Worm (Caenorhabditis elegans) whole organism, young adult: Measurements from ENCODE around the gene F52E1.5.

ENCODE experiments used
- B0336.3 ChIP-seq: fragments of 200-800 bp; sonication (Bioruptor generic); IDR thresholded peaks from 2 replicates; pipeline ENCODE4 v1.3.6; 2022; ENCODE audit warnings: missing genetic modification characterization, missing compliant biosample characterization
- D2030.7 ChIP-seq: fragments of 200-800 bp; sonication (Bioruptor generic); IDR thresholded peaks from 2 replicates; pipeline ENCODE4 v1.3.6; 2022; ENCODE audit warnings: missing genetic modification reagents, missing genetic modification characterization, missing compliant biosample characterization
- F23B12.7 ChIP-seq: sonication (generic microtip); optimal IDR thresholded peaks from 2 replicates; lab custom pipeline; 2017; ENCODE audit warnings: missing genetic modification characterization, mild to moderate bottlenecking, missing compliant biosample characterization, antibody characterized with exemption, moderate library complexity; ENCODE audit not compliant: insufficient read depth
- F49E8.2 ChIP-seq: sonication (generic microtip); optimal IDR thresholded peaks from 3 replicates; lab custom pipeline; 2017; ENCODE audit warnings: missing genetic modification characterization, mild to moderate bottlenecking, missing compliant biosample characterization, antibody characterized with exemption, moderate library complexity; ENCODE audit not compliant: insufficient read depth
- Y53F4B.3 ChIP-seq: fragments of 200-800 bp; sonication (Bioruptor generic); IDR thresholded peaks from 2 replicates; pipeline ENCODE4 v1.3.6; 2022; ENCODE audit warnings: missing genetic modification reagents, missing genetic modification characterization, missing compliant biosample characterization
- Y67H2A.10 ChIP-seq: fragments of 200-800 bp; sonication (Bioruptor generic); conservative IDR thresholded peaks from 2 replicates; pipeline ENCODE4 v1.3.6; 2022; ENCODE audit warnings: missing genetic modification reagents, missing genetic modification characterization, missing compliant biosample characterization
- Y95B8A.8 ChIP-seq: fragments of 200-800 bp; sonication (Bioruptor generic); IDR thresholded peaks from 2 replicates; pipeline ENCODE4 v1.3.6; 2022; ENCODE audit warnings: missing genetic modification reagents, missing genetic modification characterization, missing compliant biosample characterization
- ama-1 ChIP-seq, 3 experiments: fragments of 150-350 bp in 1 of 3; sonication (generic microtip) in 2 of 3; optimal IDR thresholded peaks; 2 replicates each; lab custom pipeline; 2014 to 2018; ENCODE audit warnings: missing biosample characterization in 2 of 3, missing genetic modification characterization in 2 of 3, missing genetic modification reagents in 2 of 3
- aptf-3 ChIP-seq: fragments of 200-800 bp; sonication (Bioruptor generic); IDR thresholded peaks from 2 replicates; pipeline ENCODE4 v1.3.6; 2022; ENCODE audit warnings: missing genetic modification characterization, missing compliant biosample characterization
- attf-6 ChIP-seq: fragments of 200-800 bp; sonication (Bioruptor generic); IDR thresholded peaks from 2 replicates; pipeline ENCODE4 v1.3.6; 2022; ENCODE audit warnings: missing genetic modification reagents, missing genetic modification characterization, missing compliant biosample characterization
- cebp-1 ChIP-seq, 2 experiments: fragments of 200-800 bp in 1 of 2; sonication (Bioruptor generic) in 1 of 2; sonication (generic microtip) in 1 of 2; IDR thresholded peaks in 1 of 2; optimal IDR thresholded peaks in 1 of 2; 2 replicates each; pipeline versions ENCODE4 v1.3.6 to Lab custom; 2017 to 2022; ENCODE audit warnings: missing compliant biosample characterization in 2 of 2, missing genetic modification characterization in 2 of 2, mild to moderate bottlenecking in 1 of 2, missing genetic modification reagents in 1 of 2, moderate library complexity in 1 of 2
- ceh-100 ChIP-seq: fragments of 200-800 bp; sonication (Bioruptor generic); IDR thresholded peaks from 2 replicates; pipeline ENCODE4 v1.3.6; 2022; ENCODE audit warnings: missing genetic modification reagents, missing genetic modification characterization, missing compliant biosample characterization
- ceh-27 ChIP-seq: fragments of 200-800 bp; sonication (Bioruptor generic); optimal IDR thresholded peaks from 2 replicates; lab custom pipeline; 2018; ENCODE audit warnings: mild to moderate bottlenecking, missing genetic modification characterization, moderate library complexity, missing compliant biosample characterization
- efl-1 ChIP-seq: fragments of 150-350 bp; optimal IDR thresholded peaks from 2 replicates; lab custom pipeline; 2014; ENCODE audit warnings: missing biosample characterization, missing genetic modification reagents, missing genetic modification characterization
- fkh-3 ChIP-seq: sonication (generic microtip); optimal IDR thresholded peaks from 2 replicates; lab custom pipeline; 2016; ENCODE audit warnings: mild to moderate bottlenecking, missing genetic modification characterization, missing compliant biosample characterization
- gei-17 ChIP-seq: fragments of 200-800 bp; sonication (Bioruptor generic); optimal IDR thresholded peaks from 2 replicates; lab custom pipeline; 2018; ENCODE audit warnings: mild to moderate bottlenecking, missing genetic modification characterization, missing compliant biosample characterization
- him-1 ChIP-seq: sonication (generic microtip); optimal IDR thresholded peaks from 2 replicates; lab custom pipeline; 2016; ENCODE audit warnings: missing genotype, missing genetic modification reagents, missing genetic modification characterization, missing compliant biosample characterization
- hrde-1 ChIP-seq: sonication (generic microtip); optimal IDR thresholded peaks from 2 replicates; lab custom pipeline; 2016; ENCODE audit warnings: missing genetic modification characterization, mild to moderate bottlenecking, missing compliant biosample characterization, moderate library complexity, missing genotype, missing genetic modification reagents, borderline replicate concordance
- hsf-1 ChIP-seq: fragments of 200-800 bp; sonication (Bioruptor generic); IDR thresholded peaks from 2 replicates; pipeline ENCODE4 v1.3.6; 2022; ENCODE audit warnings: missing genetic modification reagents, missing genetic modification characterization, missing compliant biosample characterization
- lin-40 ChIP-seq: sonication (generic microtip); optimal IDR thresholded peaks from 2 replicates; lab custom pipeline; 2016; ENCODE audit warnings: missing genetic modification characterization, mild to moderate bottlenecking, missing compliant biosample characterization, missing genotype, missing genetic modification reagents
- lin-54 ChIP-seq: fragments of 200-800 bp; sonication (Bioruptor generic); optimal IDR thresholded peaks from 2 replicates; lab custom pipeline; 2018; ENCODE audit warnings: mild to moderate bottlenecking, missing genetic modification characterization, missing compliant biosample characterization
- lir-1 ChIP-seq: fragments of 200-800 bp; sonication (Bioruptor generic); conservative IDR thresholded peaks from 2 replicates; pipeline ENCODE4 v1.3.6; 2022; ENCODE audit warnings: missing genetic modification reagents, missing genetic modification characterization, missing compliant biosample characterization
- lsl-1 ChIP-seq: fragments of 200-800 bp; sonication (Bioruptor generic); optimal IDR thresholded peaks from 2 replicates; lab custom pipeline; 2018; ENCODE audit warnings: mild to moderate bottlenecking, missing genetic modification characterization, moderate library complexity, missing compliant biosample characterization
- madf-6 ChIP-seq: fragments of 200-800 bp; sonication (Bioruptor generic); IDR thresholded peaks from 2 replicates; pipeline ENCODE4 v1.3.6; 2022; ENCODE audit warnings: missing genetic modification reagents, missing genetic modification characterization, missing compliant biosample characterization
- mes-4 ChIP-seq: sonication (generic microtip); optimal IDR thresholded peaks from 2 replicates; lab custom pipeline; 2016; ENCODE audit warnings: missing genotype, missing genetic modification characterization, missing compliant biosample characterization
- nfya-1 ChIP-seq: sonication (generic microtip); optimal IDR thresholded peaks from 2 replicates; lab custom pipeline; 2017; ENCODE audit warnings: antibody characterized with exemption, missing compliant biosample characterization, missing genetic modification characterization, borderline replicate concordance; ENCODE audit not compliant: insufficient read depth
- nhr-120 ChIP-seq: fragments of 200-800 bp; sonication (Bioruptor generic); IDR thresholded peaks from 2 replicates; pipeline ENCODE4 v1.3.6; 2022; ENCODE audit warnings: missing genetic modification characterization, missing compliant biosample characterization
- nhr-80 ChIP-seq: sonication (generic microtip); optimal IDR thresholded peaks from 2 replicates; lab custom pipeline; 2016; ENCODE audit warnings: missing genetic modification characterization, missing compliant biosample characterization
- sdz-38 ChIP-seq: sonication (generic microtip); optimal IDR thresholded peaks from 2 replicates; lab custom pipeline; 2016; ENCODE audit warnings: missing genotype, missing genetic modification characterization, missing compliant biosample characterization
- snpc-1.1 ChIP-seq: sonication (generic microtip); optimal IDR thresholded peaks from 2 replicates; lab custom pipeline; 2017; ENCODE audit warnings: missing genetic modification characterization, mild to moderate bottlenecking, missing compliant biosample characterization, antibody characterized with exemption, moderate library complexity, missing genotype, missing genetic modification reagents; ENCODE audit not compliant: insufficient read depth
- snpc-1.3 ChIP-seq: sonication (generic microtip); optimal IDR thresholded peaks from 2 replicates; lab custom pipeline; 2017; ENCODE audit warnings: missing genetic modification characterization, mild to moderate bottlenecking, missing compliant biosample characterization, antibody characterized with exemption, moderate library complexity, missing genotype, missing genetic modification reagents; ENCODE audit not compliant: insufficient read depth
- snpc-3.4 ChIP-seq: sonication (generic microtip); optimal IDR thresholded peaks from 2 replicates; lab custom pipeline; 2017; ENCODE audit warnings: missing genetic modification characterization, mild to moderate bottlenecking, missing compliant biosample characterization, antibody characterized with exemption, moderate library complexity, missing genotype, missing genetic modification reagents
- snpc-4 ChIP-seq, 5 experiments: fragments of 150-350 bp in 1 of 5; sonication (generic microtip) in 4 of 5; optimal IDR thresholded peaks; 2 replicates each; lab custom pipeline; 2014 to 2018; ENCODE audit warnings: missing genetic modification characterization in 5 of 5, missing biosample characterization in 3 of 5, antibody characterized with exemption in 2 of 5, mild to moderate bottlenecking in 2 of 5, missing compliant biosample characterization in 2 of 5, missing genotype in 2 of 5, moderate library complexity in 2 of 5, missing genetic modification reagents in 1 of 5
- tbx-9 ChIP-seq: sonication (generic microtip); optimal IDR thresholded peaks from 2 replicates; lab custom pipeline; 2016; ENCODE audit warnings: borderline replicate concordance, missing genetic modification characterization, inconsistent platforms, missing compliant biosample characterization
- tlf-1 ChIP-seq: fragments of 200-800 bp; sonication (Bioruptor generic); optimal IDR thresholded peaks from 2 replicates; lab custom pipeline; 2018; ENCODE audit warnings: mild to moderate bottlenecking, missing genetic modification characterization, missing compliant biosample characterization
- xnd-1 ChIP-seq: sonication (generic microtip); optimal IDR thresholded peaks from 2 replicates; lab custom pipeline; 2016; ENCODE audit warnings: missing genotype, missing genetic modification reagents, missing genetic modification characterization, missing compliant biosample characterization
- zim-3 ChIP-seq: sonication (generic microtip); optimal IDR thresholded peaks from 2 replicates; lab custom pipeline; 2017; ENCODE audit warnings: mild to moderate bottlenecking, missing genetic modification characterization, moderate library complexity, missing compliant biosample characterization
- ztf-18 ChIP-seq: sonication (generic microtip); optimal IDR thresholded peaks from 2 replicates; lab custom pipeline; 2016; ENCODE audit warnings: missing genotype, mild to moderate bottlenecking, missing genetic modification characterization, missing compliant biosample characterization
- ztf-22 ChIP-seq: fragments of 200-800 bp; sonication (Bioruptor generic); optimal IDR thresholded peaks from 2 replicates; lab custom pipeline; 2018; ENCODE audit warnings: mild to moderate bottlenecking, missing genetic modification characterization, moderate library complexity, missing compliant biosample characterization
- ztf-28 ChIP-seq: fragments of 200-800 bp; sonication (Bioruptor generic); IDR thresholded peaks from 2 replicates; pipeline ENCODE4 v1.3.6; 2022; ENCODE audit warnings: missing genetic modification reagents, missing genetic modification characterization, missing compliant biosample characterization
- ztf-3 ChIP-seq: fragments of 200-800 bp; sonication (Bioruptor generic); optimal IDR thresholded peaks from 2 replicates; lab custom pipeline; 2018; ENCODE audit warnings: mild to moderate bottlenecking, missing genetic modification characterization, missing compliant biosample characterization

Gene F52E1.5

DNA sequence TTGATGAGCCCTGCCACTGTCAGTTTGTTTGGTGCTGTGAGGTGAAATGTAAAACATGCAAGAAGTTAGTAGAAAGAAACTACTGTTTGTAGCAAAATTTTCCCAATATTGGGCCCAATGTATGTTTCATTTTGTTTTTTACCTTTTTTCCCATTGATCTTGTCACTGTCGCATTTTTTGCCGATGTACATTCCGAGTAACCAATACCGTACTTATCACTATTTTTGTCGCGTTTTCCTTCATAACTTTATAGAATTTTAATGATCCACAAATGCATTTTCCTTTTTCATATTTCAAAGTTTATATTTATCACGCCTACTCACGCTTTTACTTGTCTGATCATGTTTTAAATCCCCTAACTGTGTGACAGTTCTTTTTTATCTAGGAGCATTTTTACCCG lies 21.6 kb upstream of the F52E1.5 start:
- TF ChIP-seq attf-6 (GFP tag; lab: Robert Waterston, UW) (no peak), ztf-18 (peak; percentile 25), madf-6 (GFP tag; lab: Robert Waterston, UW) (peak; percentile 19; the same call in 1 of the 2 replicates), lin-54 (GFP tag; lab: Kevin White, UChicago) (peak; percentile 14), hrde-1 (tag; lab: Kevin White, UChicago) (peak; percentile 39), tlf-1 (GFP tag; lab: Kevin White, UChicago) (no peak), snpc-4 (GFP tag; optimal IDR thresholded peaks at IDR 0.05; lab: Kevin White, UChicago) (no peak), snpc-4 (tag; optimal IDR thresholded peaks at IDR 0.05; lab: Kevin White, UChicago) (peak in 1 of 4 experiments; percentile 35)

DNA sequence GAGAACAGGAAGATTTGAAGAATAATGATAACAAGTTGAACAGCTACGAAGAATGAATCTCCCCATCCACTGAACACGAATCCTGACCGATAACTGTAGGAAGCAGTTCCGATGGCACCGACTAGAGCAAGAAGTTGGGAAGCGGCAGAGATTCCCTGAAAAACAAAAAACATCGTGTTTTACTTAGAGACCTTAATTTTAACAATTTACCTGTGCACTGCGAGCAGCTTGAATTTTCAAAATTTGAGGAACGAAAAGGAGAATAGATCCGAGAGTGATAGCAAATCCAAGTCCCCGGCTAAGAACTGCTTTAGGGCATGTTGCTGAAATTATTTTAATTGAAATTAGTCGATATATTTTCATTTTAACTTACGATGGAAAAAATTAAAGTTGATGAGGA lies 20.6 kb upstream of the F52E1.5 start:
- TF ChIP-seq hsf-1 (no peak), ceh-100 (GFP tag; lab: Robert Waterston, UW) (no peak), nfya-1 (tag; lab: Kevin White, UChicago) (no peak)

DNA sequence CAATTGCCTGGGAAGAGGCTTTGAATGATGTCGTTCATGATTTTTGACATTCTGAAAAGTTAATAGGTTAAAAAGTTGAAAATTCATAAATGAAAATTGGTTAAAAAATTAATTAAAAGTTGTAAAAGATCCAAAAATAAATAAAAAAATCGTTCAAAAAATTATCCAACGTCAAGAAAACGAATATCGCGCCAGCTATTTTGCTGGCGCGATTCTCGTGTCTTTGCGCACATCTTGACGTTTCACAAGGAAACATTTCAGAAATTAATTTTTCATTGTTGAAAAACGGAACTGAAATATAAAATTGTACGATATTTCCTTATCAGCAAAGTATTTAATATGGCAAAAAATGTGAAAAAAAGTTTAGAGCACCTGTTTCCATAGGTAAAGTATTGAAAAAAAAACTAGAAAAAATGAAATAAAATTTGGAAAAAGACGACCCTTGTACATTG lies 20.2 kb upstream of the F52E1.5 start, which contains the start of gene mpdu-1:
TSS of gene mpdu-1 (minus strand) at position 51 of the 452 bp plus-strand sequence.
- peak; percentile 52 for TF ChIP-seq snpc-3.4 (tag; lab: Kevin White, UChicago)
- no peak for TF ChIP-seq ama-1 (optimal IDR thresholded peaks at IDR 0.05; lab: Kevin White, UChicago)
- no peak for TF ChIP-seq ama-1 (GFP tag; optimal IDR thresholded peaks at IDR 0.05; lab: Kevin White, UChicago)
- peak; percentile 21 for TF ChIP-seq him-1 (tag; lab: Kevin White, UChicago)
- peak; percentile 42 for TF ChIP-seq lsl-1 (GFP tag; lab: Kevin White, UChicago)
- no peak for TF ChIP-seq fkh-3 (tag; lab: Kevin White, UChicago)
- TF ChIP-seq sdz-38, result no peak
- no peak for TF ChIP-seq Y67H2A.10 (GFP tag; lab: Robert Waterston, UW)
- no peak for TF ChIP-seq B0336.3
- no peak for TF ChIP-seq cebp-1 (GFP tag; IDR thresholded peaks at IDR 0.05; lab: Robert Waterston, UW)
- no peak for TF ChIP-seq cebp-1 (tag; optimal IDR thresholded peaks at IDR 0.05; lab: Kevin White, UChicago)
- TF ChIP-seq ceh-27 (GFP tag; lab: Kevin White, UChicago), result no peak
- no peak for TF ChIP-seq tbx-9 (tag; lab: Kevin White, UChicago)
- no peak for TF ChIP-seq mes-4 (tag; lab: Kevin White, UChicago)
- TF ChIP-seq nhr-120 (GFP tag; lab: Robert Waterston, UW), result no peak
- no peak for TF ChIP-seq D2030.7 (GFP tag; lab: Robert Waterston, UW)
- peak; percentile 74 for TF ChIP-seq F23B12.7 (tag; lab: Kevin White, UChicago)
- peak; percentile 20 for TF ChIP-seq snpc-1.3 (tag; lab: Kevin White, UChicago)
- peak; percentile 94 for TF ChIP-seq ztf-18
- peak; percentile 29 for TF ChIP-seq xnd-1 (tag; lab: Kevin White, UChicago)
- TF ChIP-seq nhr-80, result peak; percentile 67
- TF ChIP-seq ztf-28, result no peak
- TF ChIP-seq lin-40 (tag; lab: Kevin White, UChicago), result peak; percentile 67
- TF ChIP-seq F49E8.2 (tag; lab: Kevin White, UChicago), result no peak
- no peak for TF ChIP-seq Y95B8A.8 (GFP tag; lab: Robert Waterston, UW)
- no peak for TF ChIP-seq ztf-22 (GFP tag; lab: Kevin White, UChicago)
- no peak for TF ChIP-seq zim-3
- TF ChIP-seq hrde-1 (tag; lab: Kevin White, UChicago), result no peak
- no peak for TF ChIP-seq gei-17
- TF ChIP-seq ztf-3 (GFP tag; lab: Kevin White, UChicago), result no peak
- TF ChIP-seq hsf-1, result no peak
- no peak for TF ChIP-seq lir-1 (GFP tag; lab: Robert Waterston, UW)
- TF ChIP-seq snpc-1.1 (tag; lab: Kevin White, UChicago), result peak; percentile 57
- no peak for TF ChIP-seq aptf-3
- peak; percentile 26 for TF ChIP-seq efl-1
- no peak; the same call in 1 of the 2 replicates for TF ChIP-seq madf-6 (GFP tag; lab: Robert Waterston, UW)
- no peak for TF ChIP-seq Y53F4B.3 (GFP tag; lab: Robert Waterston, UW)
